Worm (Caenorhabditis elegans): ENCODE data around the gene F13A2.3.

DNA sequence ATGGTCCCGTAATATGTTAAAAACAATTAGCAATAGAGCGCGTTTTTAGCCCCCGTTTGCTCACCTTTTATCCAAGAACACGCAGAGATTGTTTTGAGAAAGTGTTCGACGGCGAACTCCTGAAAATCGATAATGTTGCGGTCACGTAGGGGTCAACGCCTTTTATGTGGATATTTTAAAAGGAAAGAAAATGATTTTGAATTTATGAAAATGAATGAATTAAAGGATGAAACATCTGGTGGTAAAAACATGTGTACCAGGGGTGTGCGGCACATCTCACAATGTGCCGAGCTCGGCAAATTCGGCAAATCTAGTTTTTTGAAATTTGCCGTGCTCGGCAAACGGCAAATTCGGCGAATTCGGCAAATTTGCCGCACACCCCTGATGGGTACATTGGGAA is 4.0 kb upstream of the F13A2.3 start, which contains the start of gene F13A2.4:
- TF ChIP-seq T22C8.4 (GFP tag; IDR thresholded peaks at IDR 0.05) (no peak), med-1 (GFP tag; optimal IDR thresholded peaks at IDR 0.05; ENCODE audit: insufficient read depth) (no peak), ztf-29 (GFP tag; IDR thresholded peaks at IDR 0.05) (no peak), tab-1 (GFP tag; IDR thresholded peaks at IDR 0.05) (no peak), cog-1 (tag; optimal IDR thresholded peaks at IDR 0.05) (no peak)

All from whole organism, midembryonic.